Worm (Caenorhabditis elegans) whole organism, young adult: ENCODE measurements around the gene rilp-1.

Experiments
- B0035.1 ChIP-seq: sonication (generic microtip); optimal IDR thresholded peaks from 2 replicates; lab custom pipeline; 2016; ENCODE audit warnings: missing genetic modification characterization, mild to moderate bottlenecking, missing compliant biosample characterization, missing genotype, missing genetic modification reagents
- C06A6.2 ChIP-seq: fragments of 200-800 bp; sonication (Bioruptor generic); conservative IDR thresholded peaks from 2 replicates; pipeline ENCODE4 v1.3.6; 2022; ENCODE audit warnings: missing genetic modification characterization, missing compliant biosample characterization
- C17E4.6 ChIP-seq: fragments of 200-800 bp; sonication (Bioruptor generic); IDR thresholded peaks from 2 replicates; pipeline ENCODE4 v1.3.6; 2022; ENCODE audit warnings: missing genetic modification reagents, missing genetic modification characterization, missing compliant biosample characterization
- F37B4.10 ChIP-seq: fragments of 200-800 bp; sonication (Bioruptor generic); IDR thresholded peaks from 2 replicates; pipeline ENCODE4 v1.3.6; 2022; ENCODE audit warnings: missing genetic modification characterization, missing compliant biosample characterization
- F49E8.2 ChIP-seq: sonication (generic microtip); optimal IDR thresholded peaks from 3 replicates; lab custom pipeline; 2017; ENCODE audit warnings: missing genetic modification characterization, mild to moderate bottlenecking, missing compliant biosample characterization, antibody characterized with exemption, moderate library complexity; ENCODE audit not compliant: insufficient read depth
- F52B5.7 ChIP-seq: sonication (generic microtip); optimal IDR thresholded peaks from 2 replicates; lab custom pipeline; 2016; ENCODE audit warnings: mild to moderate bottlenecking, missing genetic modification characterization, missing compliant biosample characterization
- F55B11.4 ChIP-seq: sonication (generic microtip); optimal IDR thresholded peaks from 2 replicates; lab custom pipeline; 2016; ENCODE audit warnings: missing compliant biosample characterization, missing genetic modification characterization, borderline replicate concordance; ENCODE audit not compliant: insufficient read depth
- K12H6.12 ChIP-seq: fragments of 200-800 bp; sonication (Bioruptor generic); optimal IDR thresholded peaks from 2 replicates; lab custom pipeline; 2018; ENCODE audit warnings: mild to moderate bottlenecking, missing genetic modification characterization, missing compliant biosample characterization
- Y67H2A.10 ChIP-seq: fragments of 200-800 bp; sonication (Bioruptor generic); conservative IDR thresholded peaks from 2 replicates; pipeline ENCODE4 v1.3.6; 2022; ENCODE audit warnings: missing genetic modification reagents, missing genetic modification characterization, missing compliant biosample characterization
- ZK185.1 ChIP-seq: sonication (generic microtip); optimal IDR thresholded peaks from 2 replicates; lab custom pipeline; 2016; ENCODE audit warnings: mild to moderate bottlenecking, missing genetic modification characterization, missing compliant biosample characterization; ENCODE audit not compliant: poor library complexity, severe bottlenecking
- akir-1 ChIP-seq: fragments of 200-800 bp; sonication (Bioruptor generic); optimal IDR thresholded peaks from 2 replicates; lab custom pipeline; 2018; ENCODE audit warnings: mild to moderate bottlenecking, missing genetic modification characterization, moderate library complexity, missing compliant biosample characterization
- aptf-2 ChIP-seq: fragments of 200-800 bp; sonication (Bioruptor generic); conservative IDR thresholded peaks from 2 replicates; pipeline ENCODE4 v1.3.6; 2022; ENCODE audit warnings: missing genetic modification reagents, missing genetic modification characterization, missing compliant biosample characterization
- attf-6 ChIP-seq: fragments of 200-800 bp; sonication (Bioruptor generic); IDR thresholded peaks from 2 replicates; pipeline ENCODE4 v1.3.6; 2022; ENCODE audit warnings: missing genetic modification reagents, missing genetic modification characterization, missing compliant biosample characterization
- cebp-1 ChIP-seq, 2 experiments: fragments of 200-800 bp in 1 of 2; sonication (Bioruptor generic) in 1 of 2; sonication (generic microtip) in 1 of 2; IDR thresholded peaks in 1 of 2; optimal IDR thresholded peaks in 1 of 2; 2 replicates each; pipeline versions ENCODE4 v1.3.6 to Lab custom; 2017 to 2022; ENCODE audit warnings: missing compliant biosample characterization in 2 of 2, missing genetic modification characterization in 2 of 2, mild to moderate bottlenecking in 1 of 2, missing genetic modification reagents in 1 of 2, moderate library complexity in 1 of 2
- cebp-2 ChIP-seq: fragments of 200-800 bp; sonication (Bioruptor generic); IDR thresholded peaks from 2 replicates; pipeline ENCODE4 v1.3.6; 2022; ENCODE audit warnings: missing genetic modification characterization, missing compliant biosample characterization
- ceh-58 ChIP-seq: fragments of 200-800 bp; sonication (Bioruptor generic); IDR thresholded peaks from 2 replicates; pipeline ENCODE4 v1.3.6; 2022; ENCODE audit warnings: missing genetic modification characterization, missing compliant biosample characterization
- ceh-79 ChIP-seq: sonication (generic microtip); optimal IDR thresholded peaks from 2 replicates; lab custom pipeline; 2017; ENCODE audit warnings: mild to moderate bottlenecking, missing genetic modification characterization, missing compliant biosample characterization
- dox-1 ChIP-seq: fragments of 200-800 bp; sonication (Bioruptor generic); IDR thresholded peaks from 2 replicates; pipeline ENCODE4 v1.3.6; 2022; ENCODE audit warnings: missing genetic modification reagents, missing genetic modification characterization, missing compliant biosample characterization
- efl-1 ChIP-seq: fragments of 150-350 bp; optimal IDR thresholded peaks from 2 replicates; lab custom pipeline; 2014; ENCODE audit warnings: missing biosample characterization, missing genetic modification reagents, missing genetic modification characterization
- egl-18 ChIP-seq: fragments of 200-800 bp; sonication (Bioruptor generic); IDR thresholded peaks from 2 replicates; pipeline ENCODE4 v1.3.6; 2022; ENCODE audit warnings: missing genetic modification reagents, missing genetic modification characterization, missing compliant biosample characterization
- egrh-3 ChIP-seq: fragments of 200-800 bp; sonication (Bioruptor generic); IDR thresholded peaks from 2 replicates; pipeline ENCODE4 v1.3.6; 2022; ENCODE audit warnings: missing genetic modification reagents, missing genetic modification characterization, missing compliant biosample characterization
- ets-4 ChIP-seq: fragments of 200-800 bp; sonication (Bioruptor generic); optimal IDR thresholded peaks from 2 replicates; lab custom pipeline; 2018; ENCODE audit warnings: mild to moderate bottlenecking, missing genetic modification characterization, missing compliant biosample characterization
- hlh-26 ChIP-seq: fragments of 200-800 bp; sonication (Bioruptor generic); conservative IDR thresholded peaks from 2 replicates; pipeline ENCODE4 v1.3.6; 2022; ENCODE audit warnings: missing genetic modification reagents, missing genetic modification characterization, missing compliant biosample characterization
- hmg-20 ChIP-seq: fragments of 200-800 bp; sonication (Bioruptor generic); IDR thresholded peaks from 2 replicates; pipeline ENCODE4 v1.3.6; 2022; ENCODE audit warnings: missing genetic modification reagents, missing genetic modification characterization, missing compliant biosample characterization
- hrde-1 ChIP-seq: sonication (generic microtip); optimal IDR thresholded peaks from 2 replicates; lab custom pipeline; 2016; ENCODE audit warnings: missing genetic modification characterization, mild to moderate bottlenecking, missing compliant biosample characterization, moderate library complexity, missing genotype, missing genetic modification reagents, borderline replicate concordance
- hsf-1 ChIP-seq: fragments of 200-800 bp; sonication (Bioruptor generic); IDR thresholded peaks from 2 replicates; pipeline ENCODE4 v1.3.6; 2022; ENCODE audit warnings: missing genetic modification reagents, missing genetic modification characterization, missing compliant biosample characterization
- let-607 ChIP-seq, 2 experiments: fragments of 200-800 bp in 1 of 2; sonication (Bioruptor generic) in 1 of 2; sonication (generic microtip) in 1 of 2; optimal IDR thresholded peaks; 2 replicates each; lab custom pipeline; 2016 to 2018; ENCODE audit warnings: mild to moderate bottlenecking in 2 of 2, missing compliant biosample characterization in 2 of 2, missing genetic modification characterization in 2 of 2, moderate library complexity in 2 of 2, missing genotype in 1 of 2
- lin-35 ChIP-seq, 3 experiments: fragments of 150-350 bp in 2 of 3; sonication (generic microtip) in 1 of 3; optimal IDR thresholded peaks; 2 replicates each; lab custom pipeline; 2014 to 2018; ENCODE audit warnings: missing biosample characterization in 3 of 3, missing genetic modification characterization in 3 of 3, missing genetic modification reagents in 3 of 3
- lin-54 ChIP-seq: fragments of 200-800 bp; sonication (Bioruptor generic); optimal IDR thresholded peaks from 2 replicates; lab custom pipeline; 2018; ENCODE audit warnings: mild to moderate bottlenecking, missing genetic modification characterization, missing compliant biosample characterization
- lir-1 ChIP-seq: fragments of 200-800 bp; sonication (Bioruptor generic); conservative IDR thresholded peaks from 2 replicates; pipeline ENCODE4 v1.3.6; 2022; ENCODE audit warnings: missing genetic modification reagents, missing genetic modification characterization, missing compliant biosample characterization
- madf-6 ChIP-seq: fragments of 200-800 bp; sonication (Bioruptor generic); IDR thresholded peaks from 2 replicates; pipeline ENCODE4 v1.3.6; 2022; ENCODE audit warnings: missing genetic modification reagents, missing genetic modification characterization, missing compliant biosample characterization
- madf-8 ChIP-seq: fragments of 200-800 bp; sonication (Bioruptor generic); conservative IDR thresholded peaks from 2 replicates; pipeline ENCODE4 v1.3.6; 2022; ENCODE audit warnings: missing genetic modification reagents, missing genetic modification characterization, missing compliant biosample characterization
- mcd-1 ChIP-seq: fragments of 200-800 bp; sonication (Bioruptor generic); IDR thresholded peaks from 2 replicates; pipeline ENCODE4 v1.3.6; 2022; ENCODE audit warnings: missing genetic modification reagents, missing genetic modification characterization, missing compliant biosample characterization
- mxl-1 ChIP-seq: sonication (generic microtip); optimal IDR thresholded peaks from 2 replicates; lab custom pipeline; 2016; ENCODE audit warnings: missing genetic modification characterization, missing compliant biosample characterization
- nhr-27 ChIP-seq: fragments of 200-800 bp; sonication (Bioruptor generic); optimal IDR thresholded peaks from 2 replicates; lab custom pipeline; 2018; ENCODE audit warnings: mild to moderate bottlenecking, missing genetic modification characterization, moderate library complexity, missing compliant biosample characterization
- pbrm-1 ChIP-seq: fragments of 200-800 bp; sonication (Bioruptor generic); IDR thresholded peaks from 2 replicates; pipeline ENCODE4 v1.3.6; 2022; ENCODE audit warnings: missing genetic modification reagents, missing genetic modification characterization, missing compliant biosample characterization
- rec-8 ChIP-seq, 2 experiments: sonication (generic microtip); optimal IDR thresholded peaks; 2 replicates each; lab custom pipeline; 2016; ENCODE audit warnings: mild to moderate bottlenecking in 2 of 2, missing genetic modification characterization in 2 of 2, missing genetic modification reagents in 2 of 2, missing genotype in 2 of 2, missing biosample characterization in 1 of 2, missing compliant biosample characterization in 1 of 2, moderate library complexity in 1 of 2
- rpc-1 ChIP-seq, 2 experiments: fragments of 150-350 bp in 1 of 2; sonication (generic microtip) in 1 of 2; optimal IDR thresholded peaks; 2 replicates each; lab custom pipeline; 2014 to 2018; ENCODE audit warnings: missing biosample characterization in 1 of 2, missing genetic modification characterization in 1 of 2, missing genetic modification reagents in 1 of 2, missing genotype in 1 of 2
- sea-2 ChIP-seq: fragments of 200-800 bp; sonication (Bioruptor generic); IDR thresholded peaks from 2 replicates; pipeline ENCODE4 v1.3.6; 2022; ENCODE audit warnings: missing genetic modification characterization, missing compliant biosample characterization
- snpc-1.1 ChIP-seq: sonication (generic microtip); optimal IDR thresholded peaks from 2 replicates; lab custom pipeline; 2017; ENCODE audit warnings: missing genetic modification characterization, mild to moderate bottlenecking, missing compliant biosample characterization, antibody characterized with exemption, moderate library complexity, missing genotype, missing genetic modification reagents; ENCODE audit not compliant: insufficient read depth
- snpc-1.3 ChIP-seq: sonication (generic microtip); optimal IDR thresholded peaks from 2 replicates; lab custom pipeline; 2017; ENCODE audit warnings: missing genetic modification characterization, mild to moderate bottlenecking, missing compliant biosample characterization, antibody characterized with exemption, moderate library complexity, missing genotype, missing genetic modification reagents; ENCODE audit not compliant: insufficient read depth
- tbx-9 ChIP-seq: sonication (generic microtip); optimal IDR thresholded peaks from 2 replicates; lab custom pipeline; 2016; ENCODE audit warnings: borderline replicate concordance, missing genetic modification characterization, inconsistent platforms, missing compliant biosample characterization
- ztf-18 ChIP-seq: sonication (generic microtip); optimal IDR thresholded peaks from 2 replicates; lab custom pipeline; 2016; ENCODE audit warnings: missing genotype, mild to moderate bottlenecking, missing genetic modification characterization, missing compliant biosample characterization
- ztf-25 ChIP-seq: fragments of 200-800 bp; sonication (Bioruptor generic); IDR thresholded peaks from 2 replicates; pipeline ENCODE4 v1.3.6; 2022; ENCODE audit warnings: missing genetic modification reagents, missing genetic modification characterization, missing compliant biosample characterization
- ztf-28 ChIP-seq: fragments of 200-800 bp; sonication (Bioruptor generic); IDR thresholded peaks from 2 replicates; pipeline ENCODE4 v1.3.6; 2022; ENCODE audit warnings: missing genetic modification reagents, missing genetic modification characterization, missing compliant biosample characterization

rilp-1 gene

ce11 chrIII:3650677-3651315 is 14.9 kb downstream of the rilp-1 start, which contains the start of the genes madf-8 and gsr-1 (continued):
- TF ChIP-seq F37B4.10 (GFP tag; lab: Robert Waterston, UW) (no peak), mcd-1 (GFP tag; lab: Robert Waterston, UW) (peak; percentile 27; the same call in 1 of the 2 replicates), nhr-27 (tag; lab: Kevin White, UChicago) (no peak), F49E8.2 (no peak), snpc-1.3 (tag; lab: Kevin White, UChicago) (no peak), C06A6.2 (no peak), attf-6 (no peak), B0035.1 (no peak), K12H6.12 (tag; lab: Kevin White, UChicago) (no peak), lin-35 (GFP tag; optimal IDR thresholded peaks at IDR 0.05; lab: Kevin White, UChicago) (peak in 1 of 3 experiments; percentile 33), lir-1 (GFP tag; lab: Robert Waterston, UW) (no peak), hmg-20 (no peak), Y67H2A.10 (GFP tag; lab: Robert Waterston, UW) (no peak), ztf-18 (tag; lab: Kevin White, UChicago) (no peak), rec-8 (tag; optimal IDR thresholded peaks at IDR 0.05; lab: Kevin White, UChicago) (no peak), rpc-1 (optimal IDR thresholded peaks at IDR 0.05; lab: Kevin White, UChicago) (no peak), rpc-1 (tag; optimal IDR thresholded peaks at IDR 0.05; lab: Kevin White, UChicago) (no peak), ztf-25 (no peak), cebp-2 (GFP tag; lab: Robert Waterston, UW) (no peak), let-607 (tag; optimal IDR thresholded peaks at IDR 0.05; lab: Kevin White, UChicago) (no peak), pbrm-1 (GFP tag; lab: Robert Waterston, UW) (no peak), akir-1 (GFP tag; lab: Kevin White, UChicago) (no peak), ZK185.1 (tag; lab: Kevin White, UChicago) (peak; percentile 17), lin-54 (peak; percentile 45), F52B5.7 (no peak), tbx-9 (no peak), egrh-3 (no peak), F55B11.4 (tag; lab: Kevin White, UChicago) (no peak), ets-4 (GFP tag; lab: Kevin White, UChicago) (no peak), madf-8 (0 out of 2 replicates have a peak, but pooled peaks have one; percentile 21), mxl-1 (tag; lab: Kevin White, UChicago) (no peak), C17E4.6 (GFP tag; lab: Robert Waterston, UW) (no peak), efl-1 (peak; percentile 55), aptf-2 (no peak), cebp-1 (GFP tag; IDR thresholded peaks at IDR 0.05; lab: Robert Waterston, UW) (no peak), cebp-1 (tag; optimal IDR thresholded peaks at IDR 0.05; lab: Kevin White, UChicago) (peak; percentile 14), madf-6 (GFP tag; lab: Robert Waterston, UW) (peak; percentile 70), ztf-28 (GFP tag; lab: Robert Waterston, UW) (no peak), sea-2 (GFP tag; lab: Robert Waterston, UW) (no peak), ceh-58 (GFP tag; lab: Robert Waterston, UW) (no peak), egl-18 (GFP tag; lab: Robert Waterston, UW) (no peak), dox-1 (GFP tag; lab: Robert Waterston, UW) (peak; percentile 45; the same call in 1 of the 2 replicates), hlh-26 (no peak), snpc-1.1 (tag; lab: Kevin White, UChicago) (no peak), ceh-79 (tag; lab: Kevin White, UChicago) (no peak), hrde-1 (tag; lab: Kevin White, UChicago) (no peak), hsf-1 (GFP tag; lab: Robert Waterston, UW) (no peak)
